Worm (Caenorhabditis elegans): ENCODE results near the gene F25E5.8.

DNA sequence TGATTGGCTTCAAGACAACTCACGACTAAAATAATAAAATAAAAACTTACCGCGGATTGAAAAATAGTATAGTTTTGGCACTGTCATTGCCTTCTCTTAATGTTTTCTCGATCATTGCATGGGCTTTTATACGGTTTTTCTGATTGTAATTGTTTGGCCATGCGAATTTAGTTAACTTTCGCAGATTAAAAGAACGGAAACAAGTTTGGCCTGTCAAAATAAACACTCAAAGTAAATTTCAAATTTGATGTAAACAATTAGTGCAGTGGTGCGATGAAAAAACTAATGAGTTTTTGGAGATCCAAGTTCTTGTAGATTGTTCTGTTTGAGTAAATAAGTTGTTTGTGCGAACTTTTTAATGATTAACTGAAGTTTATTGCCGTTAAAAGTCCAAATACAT lies 36.5 kb upstream of the F25E5.8 start, which contains the start of gene gst-41:
- TF ChIP-seq fos-1 (tag; optimal IDR thresholded peaks at IDR 0.05) (no peak), aha-1 (tag) (no peak), nhr-10 (tag; optimal IDR thresholded peaks at IDR 0.05) (no peak), ceh-82 (tag; optimal IDR thresholded peaks at IDR 0.05) (no peak), ztf-11 (tag; optimal IDR thresholded peaks at IDR 0.05) (no peak), mep-1 (tag; optimal IDR thresholded peaks at IDR 0.05) (no peak), egl-27 (tag; optimal IDR thresholded peaks at IDR 0.05) (no peak), nhr-237 (tag; optimal IDR thresholded peaks at IDR 0.05) (no peak), skn-1 (tag; optimal IDR thresholded peaks at IDR 0.05) (no peak)
